Fruit fly (Drosophila melanogaster): ENCODE data around the gene ninaA.

DNA sequence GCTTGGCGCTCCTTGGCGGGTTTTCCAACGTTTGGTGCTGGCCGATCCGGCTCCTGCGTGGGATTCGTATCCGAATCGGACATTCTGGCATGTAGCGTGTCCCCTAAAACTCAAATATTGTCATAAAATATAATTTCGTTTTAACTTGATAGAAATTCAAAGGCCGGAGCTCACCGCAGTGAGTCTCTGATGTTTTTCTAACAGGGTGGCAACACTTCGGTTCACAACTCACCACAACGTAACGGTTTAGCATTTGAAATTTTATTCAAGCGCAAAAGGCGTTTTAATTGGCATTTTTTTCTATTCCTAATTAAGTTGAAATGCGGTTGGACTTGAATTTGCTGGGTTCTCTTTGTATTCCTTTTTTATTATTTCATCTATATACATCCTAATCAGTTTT is 7.9 kb downstream of the ninaA start, which contains the start of gene CG15824:
- TF ChIP-seq CG8478 (optimal IDR thresholded peaks at IDR 0.05) (no peak), CTCF (optimal IDR thresholded peaks at IDR 0.05) (peak; percentile 37 to 39)

All from S2 (cell line).